Worm (Caenorhabditis elegans) whole organism, L2 larva: ENCODE data around the gene slc-25A18.1.

ENCODE experiments used
- F13H6.1 ChIP-seq: sonication (generic microtip); optimal IDR thresholded peaks from 2 replicates; lab custom pipeline; 2016; ENCODE audit warnings: missing genetic modification characterization, missing compliant biosample characterization
- aly-2 ChIP-seq: fragments of 150-350 bp; optimal IDR thresholded peaks from 2 replicates; lab custom pipeline; 2014; ENCODE audit warnings: missing biosample characterization, missing genetic modification characterization
- ceh-16 ChIP-seq: fragments of 150-350 bp; optimal IDR thresholded peaks from 2 replicates; lab custom pipeline; 2014; ENCODE audit warnings: missing biosample characterization, missing genetic modification characterization
- crh-2 ChIP-seq: sonication (generic microtip); optimal IDR thresholded peaks from 2 replicates; lab custom pipeline; 2017; ENCODE audit warnings: missing biosample characterization, missing genetic modification characterization
- dmd-4 ChIP-seq: sonication (generic microtip); optimal IDR thresholded peaks from 2 replicates; lab custom pipeline; 2017; ENCODE audit warnings: missing biosample characterization, missing genetic modification characterization
- egl-27 ChIP-seq: sonication (generic microtip); optimal IDR thresholded peaks from 3 replicates; lab custom pipeline; 2017; ENCODE audit warnings: missing biosample characterization, missing genetic modification reagents, missing genetic modification characterization
- lin-13 ChIP-seq: fragments of 150-350 bp; optimal IDR thresholded peaks from 2 replicates; lab custom pipeline; 2014; ENCODE audit warnings: missing biosample characterization, missing genetic modification reagents, missing genetic modification characterization
- lin-39 ChIP-seq: fragments of 150-350 bp; optimal IDR thresholded peaks from 2 replicates; lab custom pipeline; 2014; ENCODE audit warnings: missing biosample characterization, missing genetic modification reagents, missing genetic modification characterization
- mab-5 ChIP-seq: fragments of 150-350 bp; optimal IDR thresholded peaks from 2 replicates; lab custom pipeline; 2014; ENCODE audit warnings: missing biosample characterization, missing genetic modification characterization
- nhr-23 ChIP-seq: fragments of 150-350 bp; optimal IDR thresholded peaks from 2 replicates; lab custom pipeline; 2014; ENCODE audit warnings: missing biosample characterization, missing genetic modification reagents, missing genetic modification characterization
- skn-1 ChIP-seq: sonication (generic microtip); optimal IDR thresholded peaks from 2 replicates; lab custom pipeline; 2017; ENCODE audit warnings: missing biosample characterization, missing genetic modification characterization
- snpc-4 ChIP-seq: fragments of 150-350 bp; optimal IDR thresholded peaks from 2 replicates; lab custom pipeline; 2014; ENCODE audit warnings: missing biosample characterization, missing genetic modification characterization
- unc-39 ChIP-seq: fragments of 150-350 bp; optimal IDR thresholded peaks from 2 replicates; lab custom pipeline; 2014; ENCODE audit warnings: missing biosample characterization, missing genetic modification characterization
- unc-55 ChIP-seq: fragments of 150-350 bp; sonication (generic microtip); optimal IDR thresholded peaks from 3 replicates; lab custom pipeline; 2014; ENCODE audit warnings: missing biosample characterization, missing genetic modification reagents, missing genetic modification characterization

ce11 chrX:14954548-14954947, 49.2 kb downstream of the slc-25A18.1 start, which contains the start of gene pag-3:
- TF ChIP-seq lin-39 (tag; lab: Kevin White, UChicago): no peak
- TF ChIP-seq F13H6.1 (tag; lab: Kevin White, UChicago): no peak
- no peak for TF ChIP-seq snpc-4 (tag; lab: Kevin White, UChicago)
- TF ChIP-seq crh-2 (tag; lab: Kevin White, UChicago): no peak
- TF ChIP-seq nhr-23 (tag; lab: Kevin White, UChicago): no peak
- no peak for TF ChIP-seq mab-5 (tag; lab: Kevin White, UChicago)
- no peak for TF ChIP-seq lin-13
- no peak for TF ChIP-seq aly-2 (tag; lab: Kevin White, UChicago)
- no peak for TF ChIP-seq unc-39
- TF ChIP-seq skn-1 (tag; lab: Kevin White, UChicago): no peak
- no peak for TF ChIP-seq dmd-4
- no peak for TF ChIP-seq egl-27 (tag; lab: Kevin White, UChicago)
- TF ChIP-seq unc-55: no peak
- no peak for TF ChIP-seq ceh-16
